Fruit fly (Drosophila melanogaster) whole organism, pupa: ENCODE measurements around the gene CG12011.

Source experiments
- CG10348 ChIP-seq: fragments of 200-800 bp; sonication (Bioruptor generic); IDR thresholded peaks from 2 replicates; pipeline ENCODE4 v1.3.6; 2022; ENCODE audit warnings: missing biosample characterization, missing genetic modification characterization
- CG12605 ChIP-seq: fragments of 200-800 bp; sonication (Bioruptor generic); IDR thresholded peaks from 2 replicates; pipeline ENCODE4 v1.3.6; 2022; ENCODE audit warnings: missing biosample characterization, missing genetic modification characterization
- CG13204 ChIP-seq: fragments of 200-800 bp; sonication (Bioruptor generic); optimal IDR thresholded peaks from 2 replicates; lab custom pipeline; 2018; ENCODE audit warnings: missing biosample characterization, mild to moderate bottlenecking, missing genetic modification characterization, moderate library complexity
- CG14655 ChIP-seq: fragments of 200-800 bp; sonication (Bioruptor generic); optimal IDR thresholded peaks from 3 replicates; lab custom pipeline; 2017; ENCODE audit warnings: mild to moderate bottlenecking, missing biosample characterization, missing genetic modification reagents, missing genetic modification characterization
- CG15710 ChIP-seq: fragments of 200-800 bp; sonication (Bioruptor generic); optimal IDR thresholded peaks from 2 replicates; lab custom pipeline; 2018; ENCODE audit warnings: missing biosample characterization, mild to moderate bottlenecking, missing genetic modification characterization, moderate library complexity
- CG17806 ChIP-seq: fragments of 200-800 bp; sonication (Bioruptor generic); optimal IDR thresholded peaks from 2 replicates; lab custom pipeline; 2018; ENCODE audit warnings: missing biosample characterization, mild to moderate bottlenecking, missing genetic modification characterization, moderate library complexity
- CG32121 ChIP-seq: fragments of 200-800 bp; sonication (Bioruptor generic); IDR thresholded peaks from 2 replicates; pipeline ENCODE4 v1.3.6; 2022; ENCODE audit warnings: missing biosample characterization, missing genetic modification characterization
- CG34367 ChIP-seq: fragments of 200-800 bp; sonication (Bioruptor generic); optimal IDR thresholded peaks from 2 replicates; lab custom pipeline; 2018; ENCODE audit warnings: missing biosample characterization, mild to moderate bottlenecking, missing genetic modification characterization
- CG4496 ChIP-seq: fragments of 200-800 bp; sonication (Bioruptor generic); IDR thresholded peaks from 3 replicates; pipeline ENCODE4 v1.3.6; 2022; ENCODE audit warnings: missing biosample characterization, missing genetic modification characterization
- CG8159 ChIP-seq: fragments of 200-800 bp; sonication (Bioruptor generic); optimal IDR thresholded peaks from 3 replicates; lab custom pipeline; 2018; ENCODE audit warnings: missing biosample characterization, mild to moderate bottlenecking, missing genetic modification characterization, moderate library complexity
- CG8301 ChIP-seq: fragments of 200-800 bp; sonication (Bioruptor generic); optimal IDR thresholded peaks from 2 replicates; lab custom pipeline; 2018; ENCODE audit warnings: missing biosample characterization, mild to moderate bottlenecking, missing genetic modification characterization
- CG9948 ChIP-seq: fragments of 200-800 bp; sonication (Bioruptor generic); optimal IDR thresholded peaks from 2 replicates; lab custom pipeline; 2018; ENCODE audit warnings: missing biosample characterization, mild to moderate bottlenecking, missing genetic modification characterization, moderate library complexity
- D1 ChIP-seq: fragments of 200-800 bp; sonication (Bioruptor generic); optimal IDR thresholded peaks from 2 replicates; lab custom pipeline; 2018; ENCODE audit warnings: missing biosample characterization, mild to moderate bottlenecking, missing genetic modification characterization, moderate library complexity
- EcR ChIP-seq: fragments of 200-800 bp; sonication (Bioruptor generic); optimal IDR thresholded peaks from 3 replicates; lab custom pipeline; 2019; ENCODE audit warnings: missing biosample characterization, missing genetic modification characterization, mild to moderate bottlenecking, moderate library complexity, missing genetic modification reagents
- Ets98B ChIP-seq: fragments of 200-800 bp; sonication (Bioruptor generic); IDR thresholded peaks from 2 replicates; pipeline ENCODE4 v1.3.6; 2022; ENCODE audit warnings: missing biosample characterization, missing genetic modification characterization
- Pif1A ChIP-seq: fragments of 200-800 bp; sonication (Bioruptor generic); optimal IDR thresholded peaks from 3 replicates; lab custom pipeline; 2016; ENCODE audit warnings: missing biosample characterization, missing genetic modification characterization
- Pif1B ChIP-seq: fragments of 200-800 bp; sonication (Bioruptor generic); optimal IDR thresholded peaks from 3 replicates; lab custom pipeline; 2016; ENCODE audit warnings: missing biosample characterization, missing genetic modification characterization
- Snoo ChIP-seq: fragments of 200-800 bp; sonication (Bioruptor generic); optimal IDR thresholded peaks from 3 replicates; lab custom pipeline; 2017; ENCODE audit warnings: missing biosample characterization, mild to moderate bottlenecking, missing genetic modification characterization, inconsistent platforms
- fd96Ca ChIP-seq: fragments of 200-800 bp; sonication (Bioruptor generic); IDR thresholded peaks from 3 replicates; pipeline ENCODE4 v1.3.6; 2022; ENCODE audit warnings: missing biosample characterization, missing genetic modification characterization
- gl ChIP-seq: fragments of 200-800 bp; sonication (Bioruptor generic); optimal IDR thresholded peaks from 2 replicates; lab custom pipeline; 2018; ENCODE audit warnings: missing biosample characterization, mild to moderate bottlenecking, missing genetic modification characterization
- rn ChIP-seq: fragments of 200-800 bp; sonication (Bioruptor generic); IDR thresholded peaks from 2 replicates; pipeline ENCODE4 v1.3.6; 2022; ENCODE audit warnings: missing biosample characterization, missing genetic modification characterization

CG12011 gene

dm6 chr3L:1692859-1693258, 1.6 kb upstream of the CG12011 start:
- TF ChIP-seq CG9948 = peak; percentile 56
- no peak for TF ChIP-seq CG13204 (GFP tag; lab: Kevin White, UChicago)
- TF ChIP-seq CG14655 (GFP tag; lab: Kevin White, UChicago) = peak; percentile 61
- peak; percentile 74 for TF ChIP-seq CG8159
- TF ChIP-seq gl (tag; lab: Kevin White, UChicago) = peak; percentile 10
- TF ChIP-seq CG17806 = peak; percentile 70
- TF ChIP-seq Ets98B (GFP tag; lab: Robert Waterston, UW) = no peak
- peak; percentile 44 for TF ChIP-seq CG15710 (tag; lab: Kevin White, UChicago)
- TF ChIP-seq EcR (GFP tag; lab: Kevin White, UChicago) = no peak
- TF ChIP-seq CG34367 (tag; lab: Kevin White, UChicago) = peak; percentile 36
- TF ChIP-seq fd96Ca (GFP tag; lab: Robert Waterston, UW) = no peak
- no peak for TF ChIP-seq Snoo
- TF ChIP-seq CG10348 (GFP tag; lab: Robert Waterston, UW) = no peak
- TF ChIP-seq CG8301 (tag; lab: Kevin White, UChicago) = peak; percentile 33
- TF ChIP-seq CG12605 = no peak
- TF ChIP-seq CG32121 = no peak
- TF ChIP-seq Pif1A = no peak
- no peak for TF ChIP-seq CG4496 (GFP tag; lab: Robert Waterston, UW)
- TF ChIP-seq Pif1B (GFP tag; lab: Kevin White, UChicago) = no peak

dm6 chr3L:1702367-1702927, 8.0 kb downstream of the CG12011 start, which contains the start of gene CG13931:
Gene CG13931, minus strand, starts transcription at chr3L:1702407.
- TF ChIP-seq CG10348 (GFP tag; lab: Robert Waterston, UW) (0 out of 2 replicates have a peak, but pooled peaks have one; percentile 25), CG12605 (peak; percentile 58), rn (GFP tag; lab: Robert Waterston, UW) (peak; percentile 56), Pif1A (peak; percentile 61), EcR (GFP tag; lab: Kevin White, UChicago) (peak; percentile 60), CG14655 (GFP tag; lab: Kevin White, UChicago) (peak; percentile 72), gl (tag; lab: Kevin White, UChicago) (peak; percentile 58), CG8159 (peak; percentile 69), CG17806 (peak; percentile 61), Pif1B (GFP tag; lab: Kevin White, UChicago) (peak; percentile 55), CG15710 (tag; lab: Kevin White, UChicago) (peak; percentile 64), CG4496 (GFP tag; lab: Robert Waterston, UW) (peak; percentile 79), fd96Ca (GFP tag; lab: Robert Waterston, UW) (peak; percentile 81; the same call in 2 of the 3 replicates), D1 (tag; lab: Kevin White, UChicago) (no peak), CG13204 (GFP tag; lab: Kevin White, UChicago) (peak; percentile 24), Snoo (peak; percentile 38), Ets98B (GFP tag; lab: Robert Waterston, UW) (peak; percentile 78), CG9948 (peak; percentile 60), CG34367 (tag; lab: Kevin White, UChicago) (peak; percentile 68), CG32121 (peak; percentile 78), CG8301 (tag; lab: Kevin White, UChicago) (peak; percentile 67)

dm6 chr3L:1709161-1709560, 14.7 kb downstream of the CG12011 start:
- TF ChIP-seq EcR (GFP tag; lab: Kevin White, UChicago) = peak; percentile 52
- TF ChIP-seq CG4496 (GFP tag; lab: Robert Waterston, UW) = no peak

dm6 chr3L:1710562-1710961, 16.1 kb downstream of the CG12011 start:
- TF ChIP-seq CG12605 (no peak), CG13204 (GFP tag; lab: Kevin White, UChicago) (no peak), CG14655 (GFP tag; lab: Kevin White, UChicago) (peak; percentile 39), Pif1B (GFP tag; lab: Kevin White, UChicago) (no peak), Snoo (no peak), Pif1A (peak; percentile 32), fd96Ca (GFP tag; lab: Robert Waterston, UW) (peak; percentile 56; the same call in 1 of the 3 replicates), EcR (GFP tag; lab: Kevin White, UChicago) (no peak), CG8159 (peak; percentile 61), CG15710 (tag; lab: Kevin White, UChicago) (peak; percentile 27), CG34367 (tag; lab: Kevin White, UChicago) (no peak), CG4496 (GFP tag; lab: Robert Waterston, UW) (peak; percentile 54; the same call in 1 of the 3 replicates), CG32121 (no peak), CG17806 (peak; percentile 51), CG9948 (peak; percentile 42), rn (GFP tag; lab: Robert Waterston, UW) (no peak), gl (tag; lab: Kevin White, UChicago) (no peak), Ets98B (GFP tag; lab: Robert Waterston, UW) (no peak), CG10348 (GFP tag; lab: Robert Waterston, UW) (no peak), CG8301 (tag; lab: Kevin White, UChicago) (no peak), D1 (tag; lab: Kevin White, UChicago) (no peak)

dm6 chr3L:1711218-1711617, 16.8 kb downstream of the CG12011 start:
- TF ChIP-seq CG34367 (tag; lab: Kevin White, UChicago) (peak; percentile 52), CG12605 (no peak), Pif1B (GFP tag; lab: Kevin White, UChicago) (no peak), D1 (tag; lab: Kevin White, UChicago) (no peak), CG17806 (peak; percentile 34), CG8159 (peak; percentile 67), rn (GFP tag; lab: Robert Waterston, UW) (no peak), EcR (GFP tag; lab: Kevin White, UChicago) (no peak), Pif1A (no peak), CG15710 (tag; lab: Kevin White, UChicago) (peak; percentile 63)
